Fruit fly (Drosophila melanogaster): ENCODE data around the gene CG12016.

DNA sequence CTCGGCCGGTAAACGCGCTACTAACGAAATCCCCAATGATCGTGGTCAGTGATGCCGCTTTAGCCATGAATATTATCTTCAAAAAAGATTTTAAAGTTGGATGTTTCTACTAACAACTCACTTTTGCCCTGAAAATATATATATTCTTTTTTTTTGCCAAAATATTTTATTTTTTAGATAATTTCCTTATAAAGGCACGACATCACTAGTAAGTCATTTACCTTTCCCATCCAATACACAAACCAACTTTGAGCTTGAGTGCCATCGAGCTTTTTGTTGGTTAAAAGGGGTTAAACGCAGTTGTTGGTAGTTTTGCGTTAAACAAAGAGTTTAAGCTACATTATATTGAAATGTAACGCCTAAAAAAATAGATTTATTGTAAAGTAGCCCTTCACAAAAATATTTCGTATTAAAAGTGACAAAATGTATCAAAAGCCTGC lies 16.2 kb upstream of the CG12016 start, which contains the start of gene CG14968:
- peak; percentile 59 for TF ChIP-seq CG13204 (GFP tag; optimal IDR thresholded peaks at IDR 0.05)
- peak; percentile 97 for TF ChIP-seq CG12605 (GFP tag; IDR thresholded peaks at IDR 0.05)
- TF ChIP-seq EcR (GFP tag; optimal IDR thresholded peaks at IDR 0.05), result peak; percentile 98
- peak; percentile 91 for TF ChIP-seq rn (GFP tag; IDR thresholded peaks at IDR 0.05)
- peak; percentile 95 for TF ChIP-seq CG32121 (GFP tag; IDR thresholded peaks at IDR 0.05)
- TF ChIP-seq CG9948 (tag; optimal IDR thresholded peaks at IDR 0.05), result peak; percentile 91
